Fruit fly (Drosophila melanogaster) whole organism, wandering third instar larva: ENCODE measurements around the gene pum.

Experiments
- Abd-B ChIP-seq: fragments of >200 bp; optimal IDR thresholded peaks from 2 replicates; lab custom pipeline; 2017; ENCODE audit warnings: missing biosample characterization, missing genetic modification characterization
- CG32264 ChIP-seq: fragments of 200-800 bp; sonication (Bioruptor generic); optimal IDR thresholded peaks from 2 replicates; lab custom pipeline; 2016; ENCODE audit warnings: missing biosample characterization, missing genetic modification characterization
- CG9705 ChIP-seq: fragments of 200-800 bp; sonication (Bioruptor generic); optimal IDR thresholded peaks from 2 replicates; lab custom pipeline; 2018; ENCODE audit warnings: missing biosample characterization, mild to moderate bottlenecking, missing genetic modification characterization
- CrebA ChIP-seq: fragments of 200-800 bp; sonication (Bioruptor generic); optimal IDR thresholded peaks from 2 replicates; lab custom pipeline; 2016; ENCODE audit warnings: missing biosample characterization, mild to moderate bottlenecking, missing genetic modification characterization, borderline replicate concordance
- Dfd ChIP-seq: fragments of >200 bp; optimal IDR thresholded peaks from 2 replicates; lab custom pipeline; 2017; ENCODE audit warnings: missing biosample characterization, missing genetic modification characterization
- Dif ChIP-seq: fragments of 200-275, 200-300 bp; sonication (Bioruptor generic); optimal IDR thresholded peaks from 2 replicates; lab custom pipeline; 2018; ENCODE audit warnings: missing biosample characterization, missing genetic modification characterization; ENCODE audit not compliant: partially characterized antibody
- GATAd ChIP-seq: sonication (Bioruptor generic); optimal IDR thresholded peaks from 2 replicates; lab custom pipeline; 2016; ENCODE audit warnings: missing biosample characterization, missing genetic modification characterization
- HLH106 ChIP-seq: fragments of 200-800 bp; optimal IDR thresholded peaks from 3 replicates; lab custom pipeline; 2019; ENCODE audit warnings: missing biosample characterization, mild to moderate bottlenecking, missing genetic modification characterization, moderate library complexity
- Hnf4 ChIP-seq: fragments of 200-800 bp; sonication (Bioruptor generic); optimal IDR thresholded peaks from 2 replicates; lab custom pipeline; 2016; ENCODE audit warnings: missing biosample characterization, mild to moderate bottlenecking, missing genetic modification characterization
- Hr78 ChIP-seq: fragments of >200 bp; optimal IDR thresholded peaks from 2 replicates; lab custom pipeline; 2017; ENCODE audit warnings: missing biosample characterization, missing genetic modification characterization
- Hr83 ChIP-seq: fragments of 200-300 bp; sonication (Bioruptor generic); optimal IDR thresholded peaks from 2 replicates; lab custom pipeline; 2016; ENCODE audit warnings: missing biosample characterization, mild to moderate bottlenecking, missing genetic modification characterization, moderate library complexity; ENCODE audit not compliant: poor library complexity, severe bottlenecking
- Jra ChIP-seq: sonication (Bioruptor generic); optimal IDR thresholded peaks from 2 replicates; lab custom pipeline; 2016; ENCODE audit warnings: missing biosample characterization, missing genetic modification characterization
- Mio ChIP-seq: sonication (Bioruptor generic); optimal IDR thresholded peaks from 2 replicates; lab custom pipeline; 2016; ENCODE audit warnings: missing biosample characterization, missing genetic modification characterization
- Myc ChIP-seq: fragments of >200 bp; optimal IDR thresholded peaks from 2 replicates; lab custom pipeline; 2017
- N ChIP-seq: fragments of >200 bp; optimal IDR thresholded peaks from 2 replicates; lab custom pipeline; 2018; ENCODE audit warnings: missing biosample characterization, missing external identifiers, missing genetic modification characterization
- OdsH ChIP-seq: fragments of 200-800 bp; sonication (Bioruptor generic); optimal IDR thresholded peaks from 2 replicates; lab custom pipeline; 2016; ENCODE audit warnings: missing biosample characterization, mild to moderate bottlenecking, missing genetic modification characterization
- Rel ChIP-seq, 2 experiments: fragments of 200-800 bp; sonication (Bioruptor generic) in 1 of 2; optimal IDR thresholded peaks; 2 replicates in 1 of 2; 3 replicates in 1 of 2; lab custom pipeline; 2016 to 2019; ENCODE audit warnings: mild to moderate bottlenecking in 2 of 2, missing biosample characterization in 2 of 2, missing genetic modification characterization in 2 of 2, moderate library complexity in 1 of 2
- Sp1 ChIP-seq: fragments of 200-800 bp; sonication (Bioruptor generic); optimal IDR thresholded peaks from 3 replicates; lab custom pipeline; 2019; ENCODE audit warnings: missing biosample characterization, mild to moderate bottlenecking, missing genetic modification characterization, moderate library complexity
- Vsx2 ChIP-seq: fragments of 200-300, 225-300 bp; sonication (Bioruptor generic); optimal IDR thresholded peaks from 2 replicates; lab custom pipeline; 2018; ENCODE audit warnings: missing biosample characterization, missing genetic modification characterization; ENCODE audit not compliant: partially characterized antibody
- br ChIP-seq: fragments of 200-800 bp; sonication (Bioruptor generic); optimal IDR thresholded peaks from 2 replicates; lab custom pipeline; 2016; ENCODE audit warnings: missing biosample characterization, missing genetic modification characterization
- brk ChIP-seq: fragments of 200-800 bp; sonication (Bioruptor generic); optimal IDR thresholded peaks from 2 replicates; lab custom pipeline; 2016; ENCODE audit warnings: missing biosample characterization, mild to moderate bottlenecking, missing genetic modification characterization
- dl ChIP-seq, 2 experiments: fragments of 175-275, 200-275 bp in 1 of 2; fragments of 200-275 bp in 1 of 2; sonication (Bioruptor generic); optimal IDR thresholded peaks; lab custom pipeline; 2018; ENCODE audit warnings: mild to moderate bottlenecking in 2 of 2, missing biosample characterization in 2 of 2, missing genetic modification characterization in 2 of 2, moderate library complexity in 2 of 2; ENCODE audit not compliant: partially characterized antibody in 2 of 2, insufficient read depth in 1 of 2
- dmrt93B ChIP-seq: fragments of 200-800 bp; sonication (Bioruptor generic); optimal IDR thresholded peaks from 2 replicates; lab custom pipeline; 2018; ENCODE audit warnings: missing biosample characterization, mild to moderate bottlenecking, missing genetic modification characterization
- dsf ChIP-seq: sonication (Bioruptor generic); optimal IDR thresholded peaks from 2 replicates; lab custom pipeline; 2016; ENCODE audit warnings: missing biosample characterization, missing genetic modification characterization, borderline replicate concordance
- ey ChIP-seq: fragments of 200-800 bp; sonication (Bioruptor generic); optimal IDR thresholded peaks from 2 replicates; lab custom pipeline; 2016; ENCODE audit warnings: missing biosample characterization, missing genetic modification characterization
- foxo ChIP-seq, 2 experiments: fragments of 200-800 bp; sonication (Bioruptor generic); optimal IDR thresholded peaks; 2 replicates in 1 of 2; 3 replicates in 1 of 2; lab custom pipeline; 2016 to 2017; ENCODE audit warnings: missing biosample characterization in 2 of 2, missing genetic modification characterization in 2 of 2
- fru ChIP-seq: fragments of 200-800 bp; sonication (Bioruptor generic); optimal IDR thresholded peaks from 3 replicates; lab custom pipeline; 2016; ENCODE audit warnings: missing biosample characterization, mild to moderate bottlenecking, missing genetic modification characterization
- h ChIP-seq: fragments of 200-800 bp; sonication (Bioruptor generic); optimal IDR thresholded peaks from 3 replicates; lab custom pipeline; 2016; ENCODE audit warnings: missing biosample characterization, mild to moderate bottlenecking, missing genetic modification characterization
- jim ChIP-seq: fragments of 175-275, 200-325 bp; sonication (Bioruptor generic); optimal IDR thresholded peaks from 2 replicates; lab custom pipeline; 2016; ENCODE audit warnings: missing biosample characterization, mild to moderate bottlenecking, missing genetic modification characterization
- pan ChIP-seq: fragments of >200 bp; optimal IDR thresholded peaks from 2 replicates; lab custom pipeline; 2017
- psq ChIP-seq: fragments of 200-800 bp; sonication (Bioruptor generic); optimal IDR thresholded peaks from 3 replicates; lab custom pipeline; 2017; ENCODE audit warnings: missing biosample characterization, mild to moderate bottlenecking, missing genetic modification characterization, moderate library complexity
- rgr ChIP-seq: fragments of 200-800 bp; sonication (Bioruptor generic); optimal IDR thresholded peaks from 3 replicates; lab custom pipeline; 2016; ENCODE audit warnings: missing biosample characterization, mild to moderate bottlenecking, missing genetic modification characterization
- sage ChIP-seq: fragments of 200-800 bp; sonication (Bioruptor generic); optimal IDR thresholded peaks from 2 replicates; lab custom pipeline; 2016; ENCODE audit warnings: missing biosample characterization, mild to moderate bottlenecking, missing genetic modification characterization
- sv ChIP-seq: fragments of 200-800 bp; sonication (Bioruptor generic); optimal IDR thresholded peaks from 3 replicates; lab custom pipeline; 2016; ENCODE audit warnings: missing biosample characterization, missing genetic modification characterization
- tai ChIP-seq: sonication (Bioruptor generic); optimal IDR thresholded peaks from 2 replicates; lab custom pipeline; 2016; ENCODE audit warnings: missing biosample characterization, missing genetic modification characterization
- usp ChIP-seq: fragments of >200 bp; optimal IDR thresholded peaks from 2 replicates; lab custom pipeline; 2017; ENCODE audit warnings: missing biosample characterization, missing genetic modification characterization
- woc ChIP-seq: sonication (Bioruptor generic); optimal IDR thresholded peaks from 2 replicates; lab custom pipeline; 2016; ENCODE audit warnings: missing biosample characterization, mild to moderate bottlenecking, missing genetic modification characterization

The pum gene

DNA sequence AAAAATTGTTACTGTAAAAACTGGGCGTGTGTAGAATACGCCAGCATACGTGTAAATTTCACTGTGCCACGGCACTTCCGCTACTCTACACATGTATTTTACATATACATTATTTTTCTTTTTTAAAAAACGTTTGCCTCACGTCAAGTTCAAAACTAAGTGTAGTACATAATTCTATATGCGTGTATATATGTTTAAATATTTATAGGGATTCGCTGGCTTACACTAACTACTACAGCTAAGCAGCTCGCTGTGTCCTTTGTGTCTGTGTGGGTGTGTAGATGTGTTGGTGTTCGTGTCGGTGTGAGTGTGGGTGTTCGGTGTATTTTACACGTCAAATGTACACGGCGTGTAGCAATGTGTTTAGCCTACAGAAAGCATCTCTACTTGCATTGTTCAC, 169.1 kb downstream of the pum start:
- TF ChIP-seq Hr78 (GFP tag; lab: Kevin White, UChicago) = no peak
- TF ChIP-seq CrebA (GFP tag; lab: Kevin White, UChicago) = no peak
- no peak for TF ChIP-seq Hnf4 (GFP tag; lab: Kevin White, UChicago)
- no peak for TF ChIP-seq N (GFP tag; lab: Kevin White, UChicago)
- TF ChIP-seq Vsx2 (GFP tag; lab: Kevin White, UChicago) = no peak
- no peak for TF ChIP-seq Sp1 (GFP tag; lab: Kevin White, UChicago)
- TF ChIP-seq Dfd (GFP tag; lab: Kevin White, UChicago) = no peak
- no peak for TF ChIP-seq HLH106 (tag; lab: Kevin White, UChicago)
- no peak for TF ChIP-seq Abd-B (GFP tag; lab: Kevin White, UChicago)
- no peak for TF ChIP-seq OdsH (GFP tag; lab: Kevin White, UChicago)
- no peak for TF ChIP-seq foxo (GFP tag; optimal IDR thresholded peaks at IDR 0.05; lab: Kevin White, UChicago)
- no peak for TF ChIP-seq jim (GFP tag; lab: Kevin White, UChicago)
- TF ChIP-seq dl (GFP tag; optimal IDR thresholded peaks at IDR 0.05; lab: Kevin White, UChicago; ENCODE audit: insufficient read depth in 1 of 2, partially characterized antibody in 2 of 2) = no peak
- no peak for TF ChIP-seq CG9705 (GFP tag; lab: Kevin White, UChicago)
- no peak for TF ChIP-seq dsf

DNA sequence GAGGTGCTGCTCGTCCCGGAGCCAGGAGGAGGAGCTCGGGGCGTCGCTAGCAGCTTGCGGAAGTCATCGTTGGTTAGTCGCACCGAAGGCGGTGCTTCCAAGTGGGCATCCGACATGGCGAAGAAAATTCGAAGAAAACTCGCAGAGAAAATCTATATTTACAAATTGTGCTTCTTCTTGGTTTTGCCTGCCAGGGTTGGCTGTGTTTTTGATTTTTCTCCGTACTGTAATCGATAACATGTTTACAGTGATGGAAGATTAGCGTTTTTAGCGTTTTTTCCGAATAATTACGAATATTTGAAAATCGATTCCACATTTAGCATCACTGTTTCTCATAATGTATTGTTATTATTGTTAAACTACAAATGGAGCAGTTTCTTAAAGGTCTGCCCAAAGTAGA, 172.6 kb downstream of the pum start, which contains the start of the genes beag and Ada:
beag (minus strand) TSS at position 205 of the 400 bp plus-strand sequence.
Ada (plus strand) TSS at position 310 of the 400 bp plus-strand sequence.
- no peak for TF ChIP-seq Dif (GFP tag; lab: Kevin White, UChicago)
- peak; percentile 31 for TF ChIP-seq HLH106 (tag; lab: Kevin White, UChicago)
- no peak for TF ChIP-seq Rel (GFP tag; optimal IDR thresholded peaks at IDR 0.05; lab: Kevin White, UChicago)
- TF ChIP-seq Rel (tag; optimal IDR thresholded peaks at IDR 0.05; lab: Kevin White, UChicago) = no peak
- TF ChIP-seq GATAd (GFP tag; lab: Kevin White, UChicago) = no peak
- peak; percentile 8 for TF ChIP-seq sv
- no peak for TF ChIP-seq jim (GFP tag; lab: Kevin White, UChicago)
- TF ChIP-seq Myc (lab: Kevin White, UChicago) = peak; percentile 89
- TF ChIP-seq foxo (GFP tag; optimal IDR thresholded peaks at IDR 0.05; lab: Kevin White, UChicago) = peak in 1 of 2 experiments; percentile 42
- peak; percentile 15 for TF ChIP-seq Sp1 (GFP tag; lab: Kevin White, UChicago)
- peak; percentile 29 for TF ChIP-seq CG9705 (GFP tag; lab: Kevin White, UChicago)

- TF ChIP-seq ey (GFP tag; lab: Kevin White, UChicago) (peak; percentile 14), CrebA (GFP tag; lab: Kevin White, UChicago) (no peak), CG32264 (GFP tag; lab: Kevin White, UChicago) (no peak), foxo (GFP tag; optimal IDR thresholded peaks at IDR 0.05; lab: Kevin White, UChicago) (peak in 1 of 2 experiments; percentile 31), pan (lab: Kevin White, UChicago) (no peak), Hnf4 (GFP tag; lab: Kevin White, UChicago) (no peak), rgr (GFP tag; lab: Kevin White, UChicago) (peak; percentile 25), tai (GFP tag; lab: Kevin White, UChicago) (no peak), fru (no peak), usp (GFP tag; lab: Kevin White, UChicago) (no peak), sage (no peak)
Measured at dm6 chr3R:9062756-9063155, 174.7 kb downstream of the pum start.

dm6 chr3R:9057398-9058058, 180.0 kb downstream of the pum start:
- TF ChIP-seq Hnf4 (GFP tag; lab: Kevin White, UChicago) (peak; percentile 91), CG32264 (GFP tag; lab: Kevin White, UChicago) (peak; percentile 21), CrebA (GFP tag; lab: Kevin White, UChicago) (no peak), Rel (GFP tag; optimal IDR thresholded peaks at IDR 0.05; lab: Kevin White, UChicago) (no peak), Rel (tag; optimal IDR thresholded peaks at IDR 0.05; lab: Kevin White, UChicago) (no peak), GATAd (GFP tag; lab: Kevin White, UChicago) (no peak), CG9705 (GFP tag; lab: Kevin White, UChicago) (peak; percentile 72), Mio (GFP tag; lab: Kevin White, UChicago) (no peak), Jra (peak; percentile 84), Sp1 (GFP tag; lab: Kevin White, UChicago) (peak; percentile 97), Myc (lab: Kevin White, UChicago) (no peak), HLH106 (tag; lab: Kevin White, UChicago) (peak; percentile 96), Hr78 (GFP tag; lab: Kevin White, UChicago) (no peak), Hr83 (GFP tag; lab: Kevin White, UChicago) (peak; percentile 28), dl (GFP tag; optimal IDR thresholded peaks at IDR 0.05; lab: Kevin White, UChicago; ENCODE audit: insufficient read depth in 1 of 2, partially characterized antibody in 2 of 2) (peak; percentile 83 to 90), N (GFP tag; lab: Kevin White, UChicago) (no peak), br (GFP tag; lab: Kevin White, UChicago) (peak; percentile 84), jim (GFP tag; lab: Kevin White, UChicago) (no peak), pan (lab: Kevin White, UChicago) (no peak), tai (GFP tag; lab: Kevin White, UChicago) (no peak), sage (peak; percentile 77), h (peak; percentile 90), foxo (GFP tag; optimal IDR thresholded peaks at IDR 0.05; lab: Kevin White, UChicago) (peak in 1 of 2 experiments; percentile 94), psq (GFP tag; lab: Kevin White, UChicago) (peak; percentile 92), dsf (peak; percentile 81), usp (GFP tag; lab: Kevin White, UChicago) (no peak), ey (GFP tag; lab: Kevin White, UChicago) (peak; percentile 79), brk (no peak), Dfd (GFP tag; lab: Kevin White, UChicago) (no peak), dmrt93B (GFP tag; lab: Kevin White, UChicago) (peak; percentile 81), woc (GFP tag; lab: Kevin White, UChicago) (peak; percentile 73)
